Fruit fly (Drosophila melanogaster): ENCODE results near the gene CG1146.

CG1146 gene

dm6 chr3L:2468509-2468908 lies 20.1 kb upstream of the CG1146 start (continued):
- no peak for TF ChIP-seq CG12155 (GFP tag; optimal IDR thresholded peaks at IDR 0.05)
- TF ChIP-seq CHES-1-like (GFP tag; optimal IDR thresholded peaks at IDR 0.05), result no peak
- no peak for TF ChIP-seq amos (GFP tag; IDR thresholded peaks at IDR 0.05; ENCODE audit: partially characterized antibody)
- TF ChIP-seq tgo (GFP tag; IDR thresholded peaks at IDR 0.05), result no peak
- no peak for TF ChIP-seq cwo (GFP tag; optimal IDR thresholded peaks at IDR 0.05)
- TF ChIP-seq Oli (tag; optimal IDR thresholded peaks at IDR 0.05), result no peak
- TF ChIP-seq Dfd (GFP tag; optimal IDR thresholded peaks at IDR 0.05), result no peak
- peak; percentile 28 for TF ChIP-seq twi (tag; optimal IDR thresholded peaks at IDR 0.05)
- TF ChIP-seq B-H1 (GFP tag; IDR thresholded peaks at IDR 0.05), result no peak
- TF ChIP-seq CG7928 (GFP tag; optimal IDR thresholded peaks at IDR 0.05), result no peak
- no peak for TF ChIP-seq lilli (GFP tag; optimal IDR thresholded peaks at IDR 0.05)
- TF ChIP-seq knrl (GFP tag; IDR thresholded peaks at IDR 0.05; ENCODE audit: partially characterized antibody), result no peak
- no peak for TF ChIP-seq CG15011 (GFP tag; optimal IDR thresholded peaks at IDR 0.05)
- TF ChIP-seq CG2889 (GFP tag; IDR thresholded peaks at IDR 0.05), result no peak
- TF ChIP-seq CG15601 (tag; optimal IDR thresholded peaks at IDR 0.05), result peak; percentile 40
- TF ChIP-seq D19B (GFP tag; optimal IDR thresholded peaks at IDR 0.05), result no peak
- TF ChIP-seq CG14965 (GFP tag; optimal IDR thresholded peaks at IDR 0.05; ENCODE audit: borderline replicate concordance), result no peak
- TF ChIP-seq dysf (GFP tag; IDR thresholded peaks at IDR 0.05), result no peak
- TF ChIP-seq Mes4 (GFP tag; optimal IDR thresholded peaks at IDR 0.05), result no peak
- peak; percentile 44 for TF ChIP-seq CG11398 (GFP tag; optimal IDR thresholded peaks at IDR 0.05)
- no peak for TF ChIP-seq bowl (GFP tag; IDR thresholded peaks at IDR 0.05)
- TF ChIP-seq hb (GFP tag; IDR thresholded peaks at IDR 0.05; ENCODE audit: partially characterized antibody), result no peak
- TF ChIP-seq CG4282 (GFP tag; optimal IDR thresholded peaks at IDR 0.05), result no peak
- TF ChIP-seq CG6654 (GFP tag; optimal IDR thresholded peaks at IDR 0.05), result no peak
- TF ChIP-seq Side (GFP tag; optimal IDR thresholded peaks at IDR 0.05), result no peak
- TF ChIP-seq jigr1 (GFP tag; IDR thresholded peaks at IDR 0.05), result no peak
- TF ChIP-seq Sin3A (optimal IDR thresholded peaks at IDR 0.05), result no peak
- TF ChIP-seq ems (GFP tag; optimal IDR thresholded peaks at IDR 0.05), result no peak
- TF ChIP-seq CG7786 (GFP tag; optimal IDR thresholded peaks at IDR 0.05), result no peak
- TF ChIP-seq emc (GFP tag; optimal IDR thresholded peaks at IDR 0.05), result no peak
- TF ChIP-seq Chrac-16 (GFP tag; optimal IDR thresholded peaks at IDR 0.05), result no peak
- no peak for TF ChIP-seq shn (GFP tag; optimal IDR thresholded peaks at IDR 0.05)
- no peak for TF ChIP-seq Doc3 (GFP tag; IDR thresholded peaks at IDR 0.05; ENCODE audit: partially characterized antibody)
- TF ChIP-seq CG7357 (GFP tag; IDR thresholded peaks at IDR 0.05), result no peak
- no peak for TF ChIP-seq CG4730 (GFP tag; IDR thresholded peaks at IDR 0.05)
- TF ChIP-seq B-H2 (GFP tag; optimal IDR thresholded peaks at IDR 0.05), result no peak
- TF ChIP-seq oc (tag; optimal IDR thresholded peaks at IDR 0.05), result no peak
- no peak for TF ChIP-seq dmrt99B (tag; optimal IDR thresholded peaks at IDR 0.05)
- no peak for TF ChIP-seq CG8388 (GFP tag; optimal IDR thresholded peaks at IDR 0.05)
- TF ChIP-seq gcm (GFP tag; optimal IDR thresholded peaks at IDR 0.05), result no peak
- no peak for TF ChIP-seq CG30020 (tag; optimal IDR thresholded peaks at IDR 0.05)
- no peak for TF ChIP-seq eyg (GFP tag; optimal IDR thresholded peaks at IDR 0.05)
- TF ChIP-seq da (GFP tag; optimal IDR thresholded peaks at IDR 0.05), result no peak
- TF ChIP-seq CG17328 (GFP tag; IDR thresholded peaks at IDR 0.05), result no peak
- TF ChIP-seq odd (GFP tag; optimal IDR thresholded peaks at IDR 0.05), result no peak
- no peak for TF ChIP-seq sob (GFP tag; IDR thresholded peaks at IDR 0.05)
- no peak for TF ChIP-seq CG34376 (GFP tag; optimal IDR thresholded peaks at IDR 0.05)
- no peak for TF ChIP-seq pzg (GFP tag; optimal IDR thresholded peaks at IDR 0.05)
- TF ChIP-seq sna (GFP tag; IDR thresholded peaks at IDR 0.05; ENCODE audit: partially characterized antibody), result no peak
- no peak for TF ChIP-seq Sox102F (GFP tag; optimal IDR thresholded peaks at IDR 0.05)
- TF ChIP-seq al (GFP tag; IDR thresholded peaks at IDR 0.05), result no peak
- TF ChIP-seq dm (GFP tag; optimal IDR thresholded peaks at IDR 0.05), result no peak
- no peak for TF ChIP-seq peb (GFP tag; IDR thresholded peaks at IDR 0.05)
